Fruit fly (Drosophila melanogaster) whole organism, embryonic: Measurements from ENCODE around the gene Jon25Bi.

Experiments
- CG10979 ChIP-seq: fragments of 200-800 bp; sonication (Bioruptor generic); optimal IDR thresholded peaks from 2 replicates; lab custom pipeline; 2018; ENCODE audit warnings: missing biosample characterization, mild to moderate bottlenecking, missing genetic modification characterization, moderate library complexity
- CG14860 ChIP-seq: fragments of 200-800 bp; sonication (Bioruptor generic); IDR thresholded peaks from 3 replicates; pipeline ENCODE4 v1.3.6; 2022; ENCODE audit warnings: missing biosample characterization, missing genetic modification characterization; ENCODE audit not compliant: partially characterized antibody
- CG15073 ChIP-seq: fragments of 200-800 bp; sonication (Bioruptor generic); optimal IDR thresholded peaks from 2 replicates; lab custom pipeline; 2016; ENCODE audit warnings: missing biosample characterization, missing genetic modification characterization
- CG15696 ChIP-seq: fragments of 200-800 bp; sonication (Bioruptor generic); optimal IDR thresholded peaks from 2 replicates; lab custom pipeline; 2019; ENCODE audit warnings: missing biosample characterization, mild to moderate bottlenecking, missing genetic modification characterization, moderate library complexity
- CG16863 ChIP-seq: fragments of 200-800 bp; sonication (Bioruptor generic); optimal IDR thresholded peaks from 3 replicates; lab custom pipeline; 2016; ENCODE audit warnings: missing biosample characterization, missing genetic modification characterization
- CG3065 ChIP-seq: fragments of 200-800 bp; sonication (Bioruptor generic); optimal IDR thresholded peaks from 2 replicates; lab custom pipeline; 2016; ENCODE audit warnings: missing biosample characterization, missing genetic modification characterization
- CG32532 ChIP-seq: fragments of 200-800 bp; sonication (Bioruptor generic); IDR thresholded peaks from 2 replicates; pipeline ENCODE4 v1.3.6; 2022; ENCODE audit warnings: missing biosample characterization, missing genetic modification characterization
- CG33557 ChIP-seq: fragments of 200-800 bp; sonication (Bioruptor generic); optimal IDR thresholded peaks from 2 replicates; lab custom pipeline; 2019; ENCODE audit warnings: missing biosample characterization, mild to moderate bottlenecking, missing genetic modification characterization, moderate library complexity
- CG4617 ChIP-seq: fragments of 200-800 bp; sonication (Bioruptor generic); optimal IDR thresholded peaks from 3 replicates; lab custom pipeline; 2016; ENCODE audit warnings: missing biosample characterization, missing genetic modification characterization, borderline replicate concordance
- CG7987 ChIP-seq: fragments of 200-800 bp; sonication (Bioruptor generic); optimal IDR thresholded peaks from 2 replicates; lab custom pipeline; 2018; ENCODE audit warnings: missing biosample characterization, mild to moderate bottlenecking, missing genetic modification characterization, moderate library complexity
- CG8290 ChIP-seq, 3 experiments: fragments of 200-800 bp; sonication (Bioruptor generic); optimal IDR thresholded peaks; 2 replicates each; lab custom pipeline; 2016 to 2019; ENCODE audit warnings: missing biosample characterization in 3 of 3, missing genetic modification characterization in 3 of 3, mild to moderate bottlenecking in 2 of 3, moderate library complexity in 1 of 3
- CG9215 ChIP-seq: fragments of 200-800 bp; sonication (Bioruptor generic); IDR thresholded peaks from 2 replicates; pipeline ENCODE4 v1.3.6; 2022; ENCODE audit warnings: missing biosample characterization, missing genetic modification characterization
- CHES-1-like ChIP-seq: fragments of 200-800 bp; sonication (Bioruptor generic); optimal IDR thresholded peaks from 2 replicates; lab custom pipeline; 2016; ENCODE audit warnings: missing biosample characterization, missing genetic modification characterization
- Camta ChIP-seq: fragments of 200-800 bp; sonication (Bioruptor generic); optimal IDR thresholded peaks from 2 replicates; lab custom pipeline; 2016; ENCODE audit warnings: missing biosample characterization, missing genetic modification characterization
- CrebB ChIP-seq: fragments of 200-800 bp; sonication (Bioruptor generic); optimal IDR thresholded peaks from 3 replicates; lab custom pipeline; 2018; ENCODE audit warnings: missing biosample characterization, mild to moderate bottlenecking, missing genetic modification characterization
- D ChIP-seq, 2 experiments: fragments of 200-800 bp in 1 of 2; fragments of >200 bp in 1 of 2; sonication (Bioruptor generic) in 1 of 2; optimal IDR thresholded peaks; 2 replicates in 1 of 2; 3 replicates in 1 of 2; lab custom pipeline; 2017; ENCODE audit warnings: mild to moderate bottlenecking in 1 of 2, missing biosample characterization in 1 of 2, missing genetic modification characterization in 1 of 2, missing genetic modification reagents in 1 of 2
- D19A ChIP-seq: fragments of 200-800 bp; optimal IDR thresholded peaks from 3 replicates; lab custom pipeline; 2019; ENCODE audit warnings: missing biosample characterization, mild to moderate bottlenecking, missing genetic modification characterization, moderate library complexity
- Dad ChIP-seq: fragments of 200-800 bp; sonication (Bioruptor generic); optimal IDR thresholded peaks from 3 replicates; lab custom pipeline; 2016; ENCODE audit warnings: missing biosample characterization, missing genetic modification characterization
- Dek ChIP-seq: fragments of 200-800 bp; sonication (Bioruptor generic); optimal IDR thresholded peaks from 3 replicates; lab custom pipeline; 2019; ENCODE audit warnings: missing biosample characterization, mild to moderate bottlenecking, missing genetic modification characterization, moderate library complexity
- E2f2 ChIP-seq: fragments of 200-800 bp; sonication (Bioruptor generic); IDR thresholded peaks from 2 replicates; pipeline ENCODE4 v1.3.6; 2022; ENCODE audit warnings: missing biosample characterization, missing genetic modification characterization
- Eip74EF ChIP-seq, 2 experiments: fragments of 200-800 bp in 1 of 2; fragments of >200 bp in 1 of 2; sonication (Bioruptor generic) in 1 of 2; optimal IDR thresholded peaks; 2 replicates each; lab custom pipeline; 2017 to 2019; ENCODE audit warnings: missing biosample characterization in 2 of 2, missing genetic modification characterization in 2 of 2, mild to moderate bottlenecking in 1 of 2, moderate library complexity in 1 of 2
- Hand ChIP-seq: fragments of 200-800 bp; sonication (Bioruptor generic); optimal IDR thresholded peaks from 2 replicates; lab custom pipeline; 2017; ENCODE audit warnings: mild to moderate bottlenecking, missing biosample characterization, missing genetic modification reagents, missing genetic modification characterization
- MBD-R2 ChIP-seq: fragments of 200-800 bp; sonication (Bioruptor generic); IDR thresholded peaks from 2 replicates; pipeline ENCODE4 v1.3.6; 2022; ENCODE audit warnings: missing biosample characterization, missing genetic modification characterization
- Max ChIP-seq: fragments of 200-800 bp; sonication (Bioruptor generic); optimal IDR thresholded peaks from 2 replicates; lab custom pipeline; 2016; ENCODE audit warnings: missing biosample characterization, mild to moderate bottlenecking, missing genetic modification characterization
- NC2α ChIP-seq: fragments of 200-800 bp; sonication (Bioruptor generic); optimal IDR thresholded peaks from 2 replicates; lab custom pipeline; 2016; ENCODE audit warnings: missing biosample characterization, missing genetic modification characterization
- Neu2 ChIP-seq: fragments of 200-800 bp; sonication (Bioruptor generic); optimal IDR thresholded peaks from 3 replicates; lab custom pipeline; 2016; ENCODE audit warnings: missing biosample characterization, missing genetic modification characterization, borderline replicate concordance
- Nf-YB ChIP-seq: fragments of 200-800 bp; sonication (Bioruptor generic); optimal IDR thresholded peaks from 3 replicates; lab custom pipeline; 2019; ENCODE audit warnings: missing biosample characterization, mild to moderate bottlenecking, missing genetic modification characterization, moderate library complexity
- ara ChIP-seq: fragments of 200-800 bp; sonication (Bioruptor generic); IDR thresholded peaks from 2 replicates; pipeline ENCODE4 v1.3.6; 2022; ENCODE audit warnings: missing biosample characterization, missing genetic modification characterization
- ato ChIP-seq: fragments of 200-800 bp; sonication (Bioruptor generic); IDR thresholded peaks from 2 replicates; pipeline ENCODE4 v1.3.6; 2022; ENCODE audit warnings: missing biosample characterization, missing genetic modification characterization; ENCODE audit not compliant: partially characterized antibody
- bowl ChIP-seq: fragments of 200-800 bp; sonication (Bioruptor generic); IDR thresholded peaks from 2 replicates; pipeline ENCODE4 v1.3.6; 2022; ENCODE audit warnings: missing biosample characterization, missing genetic modification characterization
- chn ChIP-seq: fragments of 200-800 bp; sonication (Bioruptor generic); optimal IDR thresholded peaks from 2 replicates; lab custom pipeline; 2016; ENCODE audit warnings: missing biosample characterization, missing genetic modification characterization
- danr ChIP-seq: fragments of 200-800 bp; sonication (Bioruptor generic); IDR thresholded peaks from 2 replicates; pipeline ENCODE4 v1.3.6; 2022; ENCODE audit warnings: missing biosample characterization, missing genetic modification characterization
- disco-r ChIP-seq: fragments of 200-800 bp; sonication (Bioruptor generic); optimal IDR thresholded peaks from 2 replicates; lab custom pipeline; 2016; ENCODE audit warnings: missing biosample characterization, missing genetic modification characterization
- ewg ChIP-seq: fragments of 200-800 bp; sonication (Bioruptor generic); optimal IDR thresholded peaks from 3 replicates; lab custom pipeline; 2017; ENCODE audit warnings: mild to moderate bottlenecking, missing biosample characterization, missing genetic modification reagents, missing genetic modification characterization
- gcm ChIP-seq: fragments of 200-800 bp; sonication (Bioruptor generic); optimal IDR thresholded peaks from 2 replicates; lab custom pipeline; 2019; ENCODE audit warnings: missing biosample characterization, mild to moderate bottlenecking, missing genetic modification characterization, moderate library complexity
- grn ChIP-seq: fragments of 200-800 bp; sonication (Bioruptor generic); optimal IDR thresholded peaks from 3 replicates; lab custom pipeline; 2017; ENCODE audit warnings: missing biosample characterization, missing genetic modification characterization
- lab ChIP-seq: fragments of 200-800 bp; sonication (Bioruptor generic); optimal IDR thresholded peaks from 3 replicates; lab custom pipeline; 2017; ENCODE audit warnings: missing biosample characterization, missing genetic modification characterization, mild to moderate bottlenecking, moderate library complexity, missing genetic modification reagents
- nau ChIP-seq: fragments of 200-800 bp; sonication (Bioruptor generic); optimal IDR thresholded peaks from 3 replicates; lab custom pipeline; 2017; ENCODE audit warnings: missing biosample characterization, mild to moderate bottlenecking, missing genetic modification characterization, missing genetic modification reagents
- p53 ChIP-seq: fragments of 200-800 bp; sonication (Bioruptor generic); optimal IDR thresholded peaks from 2 replicates; lab custom pipeline; 2016; ENCODE audit warnings: missing biosample characterization, missing genetic modification characterization
- scrt ChIP-seq: fragments of 200-800 bp; sonication (Bioruptor generic); optimal IDR thresholded peaks from 2 replicates; lab custom pipeline; 2018; ENCODE audit warnings: missing biosample characterization, mild to moderate bottlenecking, missing genetic modification characterization, moderate library complexity
- sd ChIP-seq: fragments of 200-800 bp; sonication (Bioruptor generic); optimal IDR thresholded peaks from 3 replicates; lab custom pipeline; 2018; ENCODE audit warnings: missing biosample characterization, mild to moderate bottlenecking, missing genetic modification characterization, moderate library complexity
- shn ChIP-seq: fragments of 200-800 bp; sonication (Bioruptor generic); optimal IDR thresholded peaks from 3 replicates; lab custom pipeline; 2016; ENCODE audit warnings: missing biosample characterization, missing genetic modification characterization
- sna ChIP-seq: fragments of 200-800 bp; sonication (Bioruptor generic); IDR thresholded peaks from 2 replicates; pipeline ENCODE4 v1.3.6; 2022; ENCODE audit warnings: missing biosample characterization, missing genetic modification characterization; ENCODE audit not compliant: partially characterized antibody
- stwl ChIP-seq: fragments of 200-800 bp; sonication (Bioruptor generic); optimal IDR thresholded peaks from 3 replicates; lab custom pipeline; 2018; ENCODE audit warnings: missing biosample characterization, mild to moderate bottlenecking, missing genetic modification characterization, moderate library complexity
- usp ChIP-seq: fragments of >200 bp; optimal IDR thresholded peaks from 2 replicates; lab custom pipeline; 2017; ENCODE audit warnings: missing biosample characterization, missing genetic modification characterization

Gene Jon25Bi

dm6 chr2L:4907986-4908385 lies 47.0 kb downstream of the Jon25Bi start (continued):
- TF ChIP-seq D (optimal IDR thresholded peaks at IDR 0.05; lab: Kevin White, UChicago) (no peak), D (GFP tag; optimal IDR thresholded peaks at IDR 0.05; lab: Kevin White, UChicago) (peak; percentile 60), sna (GFP tag; lab: Robert Waterston, UW) (no peak), CG8290 (GFP tag; optimal IDR thresholded peaks at IDR 0.05; lab: Kevin White, UChicago) (peak; percentile 11), CG8290 (tag; optimal IDR thresholded peaks at IDR 0.05; lab: Kevin White, UChicago) (no peak), CG7987 (GFP tag; lab: Kevin White, UChicago) (peak; percentile 44), Nf-YB (peak; percentile 51), scrt (GFP tag; lab: Kevin White, UChicago) (peak; percentile 31), Eip74EF (GFP tag; optimal IDR thresholded peaks at IDR 0.05; lab: Kevin White, UChicago) (peak in 1 of 2 experiments; percentile 84), CG14860 (GFP tag; lab: Robert Waterston, UW) (no peak), CrebB (peak; percentile 64), danr (GFP tag; lab: Robert Waterston, UW) (peak; percentile 56; the same call in 1 of the 2 replicates), CHES-1-like (GFP tag; lab: Kevin White, UChicago) (no peak)

- no peak for TF ChIP-seq CG4617
- no peak for TF ChIP-seq Dad (GFP tag; lab: Kevin White, UChicago)
- TF ChIP-seq CG16863 (GFP tag; lab: Kevin White, UChicago): no peak
- no peak for TF ChIP-seq CG3065 (GFP tag; lab: Kevin White, UChicago)
- no peak for TF ChIP-seq Hand
- peak; percentile 52 for TF ChIP-seq Dek (tag; lab: Kevin White, UChicago)
- peak; percentile 55 for TF ChIP-seq sd (tag; lab: Kevin White, UChicago)
- peak; percentile 67 for TF ChIP-seq D19A
- no peak for TF ChIP-seq Neu2 (GFP tag; lab: Kevin White, UChicago)
- no peak for TF ChIP-seq grn (GFP tag; lab: Kevin White, UChicago)
- TF ChIP-seq CG9215 (GFP tag; lab: Robert Waterston, UW): no peak
- peak; percentile 65 for TF ChIP-seq CG10979
- TF ChIP-seq CG33557: peak; percentile 42
- no peak for TF ChIP-seq NC2α (GFP tag; lab: Kevin White, UChicago)
- no peak for TF ChIP-seq ato (GFP tag; lab: Robert Waterston, UW)
- TF ChIP-seq ara (GFP tag; lab: Robert Waterston, UW): no peak
- 0 out of 2 replicates have a peak, but pooled peaks have one; percentile 20 for TF ChIP-seq E2f2 (GFP tag; lab: Robert Waterston, UW)
- TF ChIP-seq lab: peak; percentile 56
- peak; percentile 10 for TF ChIP-seq CG15696 (tag; lab: Kevin White, UChicago)
- TF ChIP-seq gcm (GFP tag; lab: Kevin White, UChicago): peak; percentile 73
- TF ChIP-seq stwl (tag; lab: Kevin White, UChicago): no peak
- TF ChIP-seq disco-r (GFP tag; lab: Kevin White, UChicago): no peak
- TF ChIP-seq chn (GFP tag; lab: Kevin White, UChicago): no peak
- TF ChIP-seq Max (GFP tag; lab: Kevin White, UChicago): no peak
- TF ChIP-seq bowl: no peak
- TF ChIP-seq D (optimal IDR thresholded peaks at IDR 0.05; lab: Kevin White, UChicago): no peak
- peak; percentile 36 for TF ChIP-seq D (GFP tag; optimal IDR thresholded peaks at IDR 0.05; lab: Kevin White, UChicago)
- TF ChIP-seq nau: no peak
- TF ChIP-seq Camta (GFP tag; lab: Kevin White, UChicago): no peak
- no peak for TF ChIP-seq CG15073 (GFP tag; lab: Kevin White, UChicago)
- no peak for TF ChIP-seq shn (GFP tag; lab: Kevin White, UChicago)
- no peak for TF ChIP-seq ewg
- TF ChIP-seq MBD-R2: peak; percentile 21; the same call in 1 of the 2 replicates
- no peak for TF ChIP-seq p53 (GFP tag; lab: Kevin White, UChicago)
- no peak for TF ChIP-seq usp (GFP tag; lab: Kevin White, UChicago)
- TF ChIP-seq CG8290 (GFP tag; optimal IDR thresholded peaks at IDR 0.05; lab: Kevin White, UChicago): no peak
- TF ChIP-seq CG8290 (tag; optimal IDR thresholded peaks at IDR 0.05; lab: Kevin White, UChicago): peak in 1 of 2 experiments; percentile 42
- TF ChIP-seq CG32532 (GFP tag; lab: Robert Waterston, UW): peak; percentile 37; the same call in 1 of the 2 replicates
Measured at dm6 chr2L:4906546-4907250, 48.2 kb downstream of the Jon25Bi start, which contains the start of gene snsl. Gene snsl (minus strand): TSS chr2L:4906762.
